Worm (Caenorhabditis elegans) whole organism, late embryonic: ENCODE measurements around the gene scav-1.

ENCODE experiments used
- ama-1 ChIP-seq: fragments of 150-350 bp; optimal IDR thresholded peaks from 2 replicates; lab custom pipeline; 2014
- ceh-45 ChIP-seq: fragments of 200-800 bp; sonication (Bioruptor generic); IDR thresholded peaks from 2 replicates; pipeline ENCODE4 v1.3.6; 2022; ENCODE audit warnings: missing genetic modification reagents, missing genetic modification characterization, missing compliant biosample characterization
- ceh-48 ChIP-seq: sonication (generic microtip); optimal IDR thresholded peaks from 2 replicates; lab custom pipeline; 2016; ENCODE audit warnings: missing genetic modification characterization, inconsistent platforms, missing compliant biosample characterization
- ceh-9 ChIP-seq: sonication (generic microtip); optimal IDR thresholded peaks from 2 replicates; lab custom pipeline; 2016; ENCODE audit warnings: mild to moderate bottlenecking, missing genetic modification characterization, inconsistent platforms, missing compliant biosample characterization
- dmd-4 ChIP-seq: sonication (generic microtip); optimal IDR thresholded peaks from 2 replicates; lab custom pipeline; 2016; ENCODE audit warnings: borderline replicate concordance, missing genetic modification characterization, missing compliant biosample characterization
- elt-4 ChIP-seq: sonication (generic microtip); optimal IDR thresholded peaks from 2 replicates; lab custom pipeline; 2016; ENCODE audit warnings: missing genetic modification characterization, missing compliant biosample characterization
- fkh-10 ChIP-seq: fragments of 150-350 bp; optimal IDR thresholded peaks from 2 replicates; lab custom pipeline; 2014; ENCODE audit warnings: missing biosample characterization, missing genetic modification reagents, missing genetic modification characterization
- hlh-8 ChIP-seq: sonication (generic microtip); optimal IDR thresholded peaks from 2 replicates; lab custom pipeline; 2016; ENCODE audit warnings: missing genotype, missing genetic modification characterization, missing compliant biosample characterization
- ref-2 ChIP-seq: sonication (generic microtip); optimal IDR thresholded peaks from 2 replicates; lab custom pipeline; 2016; ENCODE audit warnings: missing genetic modification characterization, missing compliant biosample characterization
- tbx-2 ChIP-seq: sonication (generic microtip); optimal IDR thresholded peaks from 2 replicates; lab custom pipeline; 2016; ENCODE audit warnings: missing genetic modification characterization, missing compliant biosample characterization
- tbx-7 ChIP-seq: sonication (generic microtip); optimal IDR thresholded peaks from 2 replicates; lab custom pipeline; 2016; ENCODE audit warnings: missing genotype, missing genetic modification characterization, missing compliant biosample characterization

DNA sequence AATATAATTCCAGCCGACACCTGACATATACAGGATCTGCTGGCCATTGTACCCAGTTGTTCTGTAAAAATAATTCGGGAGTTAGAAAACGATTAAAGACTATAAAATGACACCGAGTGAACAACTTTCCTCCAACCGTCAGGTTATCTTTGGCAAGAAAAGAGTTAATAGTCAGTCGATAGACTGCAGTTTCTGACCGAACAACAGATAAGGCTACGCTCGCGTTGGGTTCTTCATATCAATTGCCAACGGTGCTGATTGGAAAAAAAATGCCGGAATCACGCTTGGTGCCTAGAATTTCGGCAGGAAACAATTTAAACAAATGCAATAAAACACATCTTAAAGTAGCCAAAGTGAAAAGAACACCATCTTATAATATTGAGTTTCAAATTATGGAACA, at the start of gene scav-1:
- TF ChIP-seq ama-1 (lab: Kevin White, UChicago) (no peak), elt-4 (tag; lab: Kevin White, UChicago) (no peak), fkh-10 (GFP tag; lab: Kevin White, UChicago) (no peak), ref-2 (no peak), dmd-4 (tag; lab: Kevin White, UChicago) (no peak), ceh-9 (tag; lab: Kevin White, UChicago) (no peak), ceh-48 (tag; lab: Kevin White, UChicago) (no peak), tbx-7 (no peak), tbx-2 (tag; lab: Kevin White, UChicago) (no peak), ceh-45 (no peak), hlh-8 (tag; lab: Kevin White, UChicago) (no peak)
